Fruit fly (Drosophila melanogaster): ENCODE results near the gene dind.

dm6 chr3R:18722490-18722889 is 45.2 kb upstream of the dind start, which contains the start of gene CG34283:
- TF ChIP-seq psq (GFP tag; optimal IDR thresholded peaks at IDR 0.05) (no peak), CG32264 (GFP tag; optimal IDR thresholded peaks at IDR 0.05) (no peak), sv (GFP tag; optimal IDR thresholded peaks at IDR 0.05) (no peak), CrebA (GFP tag; optimal IDR thresholded peaks at IDR 0.05; ENCODE audit: borderline replicate concordance) (no peak), dmrt93B (GFP tag; optimal IDR thresholded peaks at IDR 0.05) (no peak), Mio (GFP tag; optimal IDR thresholded peaks at IDR 0.05) (no peak), Myc (optimal IDR thresholded peaks at IDR 0.05) (no peak), Abd-B (GFP tag; optimal IDR thresholded peaks at IDR 0.05) (no peak), Dfd (GFP tag; optimal IDR thresholded peaks at IDR 0.05) (no peak)
